Worm (Caenorhabditis elegans): Measurements from ENCODE around the gene sly-1.

The sly-1 gene

ce11 chrIII:10486455-10486854 lies 20.4 kb upstream of the sly-1 start:
- no peak for TF ChIP-seq grh-1 (GFP tag; IDR thresholded peaks at IDR 0.05)
- peak; percentile 78 for TF ChIP-seq blmp-1 (tag; optimal IDR thresholded peaks at IDR 0.05)
- TF ChIP-seq C16A3.4 (tag; optimal IDR thresholded peaks at IDR 0.05) = no peak
- no peak for TF ChIP-seq dsc-1 (tag; optimal IDR thresholded peaks at IDR 0.05)
- TF ChIP-seq efl-1 (optimal IDR thresholded peaks at IDR 0.05) = no peak
- peak in 1 of 2 experiments; percentile 40 for TF ChIP-seq efl-1 (GFP tag; optimal IDR thresholded peaks at IDR 0.05 in 1 of 2)
- peak; percentile 36 for TF ChIP-seq nhr-85 (tag)
- no peak for TF ChIP-seq F16B12.6 (tag; optimal IDR thresholded peaks at IDR 0.05)
- no peak for TF ChIP-seq nhr-84 (tag; optimal IDR thresholded peaks at IDR 0.05)
- TF ChIP-seq nhr-71 (tag; optimal IDR thresholded peaks at IDR 0.05) = no peak
- no peak for TF ChIP-seq mab-9 (GFP tag; IDR thresholded peaks at IDR 0.05)
- TF ChIP-seq elt-3 (tag; optimal IDR thresholded peaks at IDR 0.05) = peak in 4 of 6 experiments; percentile 14 to 61 (median 52)
- no peak for TF ChIP-seq hpl-2 (GFP tag; optimal IDR thresholded peaks at IDR 0.05)
- no peak for TF ChIP-seq nhr-47 (tag; optimal IDR thresholded peaks at IDR 0.05)
- no peak for TF ChIP-seq hlh-4 (tag; optimal IDR thresholded peaks at IDR 0.05)

ce11 chrIII:10488052-10488451 lies 18.8 kb upstream of the sly-1 start, which contains the start of gene ptr-25:
ptr-25 (plus strand) TSS chrIII:10488124.
- no peak for TF ChIP-seq fos-1 (tag; optimal IDR thresholded peaks at IDR 0.05)
- no peak for TF ChIP-seq efl-1 (optimal IDR thresholded peaks at IDR 0.05)
- peak in 1 of 2 experiments; percentile 75 for TF ChIP-seq efl-1 (GFP tag; optimal IDR thresholded peaks at IDR 0.05 in 1 of 2)
- no peak for TF ChIP-seq unc-86 (tag; optimal IDR thresholded peaks at IDR 0.05)
- TF ChIP-seq lin-14 (GFP tag; optimal IDR thresholded peaks at IDR 0.05) = no peak
- TF ChIP-seq nhr-28 (tag; optimal IDR thresholded peaks at IDR 0.05) = no peak
- TF ChIP-seq nhr-11 (tag; optimal IDR thresholded peaks at IDR 0.05) = no peak
- TF ChIP-seq lin-35 (GFP tag; optimal IDR thresholded peaks at IDR 0.05) = no peak

ce11 chrIII:10503753-10504152 lies 3.1 kb upstream of the sly-1 start, which contains the start of gene rab-33:
rab-33 (minus strand) TSS chrIII:10503853.
- TF ChIP-seq grh-1 (GFP tag; IDR thresholded peaks at IDR 0.05) (no peak), nhr-11 (tag; optimal IDR thresholded peaks at IDR 0.05) (no peak), sptf-1 (tag; optimal IDR thresholded peaks at IDR 0.05) (no peak), C34B4.2 (tag; optimal IDR thresholded peaks at IDR 0.05) (no peak), nhr-84 (tag; optimal IDR thresholded peaks at IDR 0.05) (no peak), mdl-1 (tag; optimal IDR thresholded peaks at IDR 0.05) (no peak), fkh-10 (GFP tag; optimal IDR thresholded peaks at IDR 0.05) (no peak), snu-23 (GFP tag; optimal IDR thresholded peaks at IDR 0.05) (no peak), pqm-1 (tag; optimal IDR thresholded peaks at IDR 0.05) (no peak), nhr-47 (tag; optimal IDR thresholded peaks at IDR 0.05) (no peak), lsy-2 (tag; optimal IDR thresholded peaks at IDR 0.05) (no peak)

- TF ChIP-seq tbx-2 (tag; optimal IDR thresholded peaks at IDR 0.05) (peak; percentile 84), nhr-12 (tag; optimal IDR thresholded peaks at IDR 0.05) (no peak), ces-1 (GFP tag; optimal IDR thresholded peaks at IDR 0.05) (no peak), ceh-88 (GFP tag; IDR thresholded peaks at IDR 0.05) (no peak), unc-30 (tag; optimal IDR thresholded peaks at IDR 0.05) (no peak), lir-3 (tag; optimal IDR thresholded peaks at IDR 0.05; ENCODE audit: poor library complexity) (no peak), lin-35 (GFP tag; optimal IDR thresholded peaks at IDR 0.05) (peak; percentile 84 to 88), nhr-71 (tag; optimal IDR thresholded peaks at IDR 0.05) (peak; percentile 88), unc-86 (tag; optimal IDR thresholded peaks at IDR 0.05) (peak; percentile 70), lin-39 (tag; optimal IDR thresholded peaks at IDR 0.05) (no peak), nhr-11 (tag; optimal IDR thresholded peaks at IDR 0.05) (no peak), pag-3 (tag; optimal IDR thresholded peaks at IDR 0.05; ENCODE audit: borderline replicate concordance, insufficient read depth) (no peak), irx-1 (tag; optimal IDR thresholded peaks at IDR 0.05) (peak; percentile 47), nhr-85 (tag) (peak; percentile 81), fkh-4 (tag; optimal IDR thresholded peaks at IDR 0.05; ENCODE audit: borderline replicate concordance) (no peak), aha-1 (tag; optimal IDR thresholded peaks at IDR 0.05) (no peak), mef-2 (tag; optimal IDR thresholded peaks at IDR 0.05) (peak; percentile 39), ceh-63 (GFP tag; optimal IDR thresholded peaks at IDR 0.05) (no peak), unc-62 (GFP tag; optimal IDR thresholded peaks at IDR 0.05) (no peak), ceh-82 (tag; optimal IDR thresholded peaks at IDR 0.05) (peak; percentile 84 to 90 (median 87)), sox-4 (tag; optimal IDR thresholded peaks at IDR 0.05) (peak; percentile 64), vab-15 (tag; optimal IDR thresholded peaks at IDR 0.05) (no peak), jun-1 (tag; optimal IDR thresholded peaks at IDR 0.05) (no peak), nhr-77 (tag; optimal IDR thresholded peaks at IDR 0.05) (peak; percentile 27), ceh-90 (tag; optimal IDR thresholded peaks at IDR 0.05) (no peak), nhr-90 (tag; optimal IDR thresholded peaks at IDR 0.05; ENCODE audit: poor library complexity) (peak; percentile 72)
Observed at ce11 chrIII:10505182-10505581, 1.7 kb upstream of the sly-1 start, which contains the start of the genes taf-11.3 and urm-1. taf-11.3 (minus strand) TSS chrIII:10505250. urm-1 (plus strand) TSS chrIII:10505480.

Measured in whole organism, L1 larva.